Worm (Caenorhabditis elegans): ENCODE measurements around the gene T07C12.10.
A peak's percentile ranks its signal among the peaks of the same experiment; 100 is the strongest.

T07C12.10 gene

DNA sequence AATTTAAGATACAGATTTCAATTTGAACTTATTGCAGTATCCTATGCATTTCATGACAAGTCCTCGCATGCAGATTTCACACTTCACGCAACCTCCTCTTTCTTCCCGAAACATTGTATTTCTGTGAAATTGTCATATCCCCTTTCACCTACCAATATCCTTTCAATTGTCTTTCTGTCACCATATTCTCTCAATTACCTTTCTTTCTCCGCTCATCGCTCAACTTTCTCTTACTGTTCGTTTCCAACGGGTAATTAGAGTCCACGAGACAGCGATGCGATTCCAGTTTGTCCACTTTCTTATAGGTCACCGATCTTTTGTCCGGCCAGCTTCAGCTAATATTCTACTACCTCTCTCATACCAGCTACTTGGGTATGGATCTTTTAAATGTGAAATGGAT is 7.9 kb downstream of the T07C12.10 start, which contains the start of gene mam-5:
TSS of gene mam-5 (plus strand) at position 304 of the 400 bp plus-strand sequence.
- no peak for TF ChIP-seq nhr-43 (tag; optimal IDR thresholded peaks at IDR 0.05; ENCODE audit: poor library complexity, severe bottlenecking)
- no peak for TF ChIP-seq nhr-12 (tag; optimal IDR thresholded peaks at IDR 0.05)
- no peak for TF ChIP-seq elt-1 (tag; optimal IDR thresholded peaks at IDR 0.05)

DNA sequence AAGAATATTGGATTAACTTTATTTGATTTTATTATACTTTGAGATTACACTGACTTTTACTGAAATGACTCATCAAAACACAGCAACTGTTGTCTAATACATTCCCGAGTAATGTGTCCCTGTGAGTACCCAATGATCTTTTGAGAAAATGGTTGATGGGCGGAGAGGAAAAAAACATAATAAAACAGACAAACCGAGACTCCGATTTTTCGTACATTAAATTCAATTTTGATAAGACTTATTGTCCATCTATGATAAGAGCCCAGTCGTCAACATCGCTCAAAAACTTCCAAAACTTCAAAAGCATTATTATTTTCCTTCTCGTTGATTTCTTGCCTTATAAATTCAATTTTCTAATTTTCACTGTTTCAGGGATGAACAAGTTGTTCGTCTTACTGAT is 9.4 kb downstream of the T07C12.10 start, which contains the start of gene ttr-46:
TSS of gene ttr-46 (plus strand) at position 373 of the 400 bp plus-strand sequence.
- no peak for TF ChIP-seq hmg-11 (tag; optimal IDR thresholded peaks at IDR 0.05)
- TF ChIP-seq elt-2 (tag; optimal IDR thresholded peaks at IDR 0.05), result peak; percentile 68
- TF ChIP-seq nhr-43 (tag; optimal IDR thresholded peaks at IDR 0.05; ENCODE audit: poor library complexity, severe bottlenecking), result no peak
- peak; percentile 65 for TF ChIP-seq pqm-1 (tag; optimal IDR thresholded peaks at IDR 0.05)

DNA sequence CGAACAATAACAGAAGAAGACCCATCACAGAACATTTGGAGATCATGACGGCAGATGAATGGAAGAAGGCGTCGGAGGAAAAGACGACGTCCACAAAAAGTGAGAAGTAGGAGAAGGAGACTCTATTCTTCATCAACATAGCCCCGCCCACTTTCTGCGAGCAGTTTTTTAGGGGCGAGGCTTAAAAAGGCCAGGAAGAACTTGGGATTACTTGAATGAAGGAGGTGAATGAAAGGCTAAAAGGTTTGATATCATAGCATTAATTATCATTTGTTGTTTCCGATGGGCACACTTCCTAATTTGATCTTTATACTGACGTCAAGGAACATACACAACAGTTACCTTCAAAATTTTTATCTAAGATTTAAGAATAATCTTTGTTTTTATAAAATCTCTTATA is 11.4 kb downstream of the T07C12.10 start, which contains the start of gene nlp-58:
TSS of gene nlp-58 (minus strand) at position 101 of the 400 bp plus-strand sequence.
- TF ChIP-seq pha-4 (tag; optimal IDR thresholded peaks at IDR 0.05) (no peak), aly-2 (tag; optimal IDR thresholded peaks at IDR 0.05) (no peak), elt-3 (tag; optimal IDR thresholded peaks at IDR 0.05) (no peak), ama-1 (optimal IDR thresholded peaks at IDR 0.05) (no peak), mdl-1 (tag; optimal IDR thresholded peaks at IDR 0.05) (no peak), ceh-82 (tag; optimal IDR thresholded peaks at IDR 0.05) (no peak), egl-5 (tag; optimal IDR thresholded peaks at IDR 0.05) (no peak)

DNA sequence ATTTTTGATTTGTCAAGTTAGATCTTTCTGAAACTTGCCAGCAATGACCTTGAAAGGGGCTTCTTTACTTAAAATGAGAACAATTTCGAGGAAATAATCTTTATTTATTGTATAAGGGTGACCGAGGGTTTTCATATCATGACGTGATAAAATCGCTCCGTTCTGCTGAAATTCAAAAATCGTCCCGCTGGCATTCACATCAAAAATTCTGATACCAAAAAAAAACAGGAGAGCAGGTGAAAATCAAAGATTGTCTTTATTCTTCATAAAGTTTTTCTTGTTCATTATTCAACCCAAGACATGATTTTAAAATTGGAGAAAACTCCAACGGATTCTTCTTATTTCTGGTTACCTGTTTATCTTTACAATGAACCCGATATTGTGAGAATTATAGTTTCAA is 16.2 kb downstream of the T07C12.10 start, which contains the start of gene sre-28:
TSS of gene sre-28 (plus strand) at position 301 of the 400 bp plus-strand sequence.
- TF ChIP-seq ceh-28 (tag; optimal IDR thresholded peaks at IDR 0.05), result no peak
- no peak for TF ChIP-seq skn-1 (tag; optimal IDR thresholded peaks at IDR 0.05)
- TF ChIP-seq ceh-16 (tag; optimal IDR thresholded peaks at IDR 0.05), result no peak
- no peak for TF ChIP-seq elt-3 (tag; optimal IDR thresholded peaks at IDR 0.05)
- no peak for TF ChIP-seq nhr-237 (tag; optimal IDR thresholded peaks at IDR 0.05)
- TF ChIP-seq fkh-10 (GFP tag; optimal IDR thresholded peaks at IDR 0.05), result no peak
- no peak for TF ChIP-seq eor-1 (tag; optimal IDR thresholded peaks at IDR 0.05)
- TF ChIP-seq ZK546.5 (tag; optimal IDR thresholded peaks at IDR 0.05), result no peak
- TF ChIP-seq pha-4 (tag; optimal IDR thresholded peaks at IDR 0.05), result no peak
- TF ChIP-seq zag-1 (tag; optimal IDR thresholded peaks at IDR 0.05), result no peak
- no peak for TF ChIP-seq nhr-77 (tag; optimal IDR thresholded peaks at IDR 0.05)
- TF ChIP-seq nhr-11 (tag; optimal IDR thresholded peaks at IDR 0.05), result no peak
- no peak for TF ChIP-seq lin-39 (tag; optimal IDR thresholded peaks at IDR 0.05)
- no peak for TF ChIP-seq aly-2 (tag; optimal IDR thresholded peaks at IDR 0.05)
- TF ChIP-seq nhr-25 (tag; optimal IDR thresholded peaks at IDR 0.05), result no peak

DNA sequence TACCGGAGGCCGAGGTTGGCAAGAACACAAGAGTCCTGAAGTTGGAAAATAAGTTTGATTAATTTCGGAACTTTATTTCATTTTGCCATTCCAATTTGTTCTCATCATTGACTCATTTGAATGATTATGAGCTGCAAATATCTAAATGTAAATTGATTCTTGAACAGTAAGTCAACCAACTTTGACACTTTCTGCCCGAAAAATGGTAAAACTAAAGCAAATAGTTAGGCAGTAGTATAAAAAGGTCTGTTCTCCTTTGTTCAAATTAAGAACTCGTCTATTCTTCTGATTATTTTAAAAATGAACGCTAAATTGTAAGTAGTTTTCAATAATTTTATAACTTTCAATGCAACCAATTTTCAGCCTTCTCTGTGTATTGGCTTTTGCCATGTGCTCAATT is 17.2 kb downstream of the T07C12.10 start, which contains the start of gene fipr-12:
TSS of gene fipr-12 (plus strand) at position 301 of the 400 bp plus-strand sequence.
- no peak for TF ChIP-seq nhr-12 (tag; optimal IDR thresholded peaks at IDR 0.05)
- TF ChIP-seq nhr-11 (tag; optimal IDR thresholded peaks at IDR 0.05), result no peak
- TF ChIP-seq nfya-1 (tag; optimal IDR thresholded peaks at IDR 0.05; ENCODE audit: insufficient read depth), result no peak
- no peak for TF ChIP-seq nhr-76 (tag; optimal IDR thresholded peaks at IDR 0.05)
- no peak for TF ChIP-seq ceh-16 (tag; optimal IDR thresholded peaks at IDR 0.05)
- no peak for TF ChIP-seq zag-1 (tag; optimal IDR thresholded peaks at IDR 0.05)
- TF ChIP-seq hmg-11 (tag; optimal IDR thresholded peaks at IDR 0.05), result no peak
- no peak for TF ChIP-seq nhr-77 (tag; optimal IDR thresholded peaks at IDR 0.05)
- no peak for TF ChIP-seq egl-5 (tag; optimal IDR thresholded peaks at IDR 0.05)
- TF ChIP-seq unc-62 (GFP tag; optimal IDR thresholded peaks at IDR 0.05), result no peak
- TF ChIP-seq daf-12 (tag; optimal IDR thresholded peaks at IDR 0.05), result no peak
- TF ChIP-seq sea-2 (GFP tag; optimal IDR thresholded peaks at IDR 0.05), result no peak
- TF ChIP-seq ceh-28 (tag; optimal IDR thresholded peaks at IDR 0.05), result no peak
- no peak for TF ChIP-seq R02D3.7 (tag; optimal IDR thresholded peaks at IDR 0.05)
- no peak for TF ChIP-seq fos-1 (tag; optimal IDR thresholded peaks at IDR 0.05)
- no peak for TF ChIP-seq eor-1 (tag; optimal IDR thresholded peaks at IDR 0.05)

DNA sequence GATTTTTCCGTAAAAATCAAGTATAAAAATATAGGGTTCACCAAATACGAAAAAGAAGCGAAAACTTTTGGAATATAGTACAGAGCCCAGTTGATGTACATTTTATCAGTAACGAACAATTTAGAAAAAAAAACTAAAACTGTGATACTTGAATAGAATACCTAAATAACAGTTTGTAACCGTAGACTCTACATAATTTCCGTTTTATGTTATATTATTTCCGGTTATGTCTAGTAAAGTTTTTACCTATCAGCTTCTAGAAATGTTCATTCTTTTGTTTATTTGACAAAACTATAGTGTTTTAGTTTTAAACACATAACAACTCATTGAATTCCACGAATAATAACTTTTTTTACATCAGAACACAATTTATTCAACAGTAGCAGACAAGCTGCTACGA is 22.8 kb downstream of the T07C12.10 start, which contains the start of gene srj-33:
TSS of gene srj-33 (minus strand) at position 101 of the 400 bp plus-strand sequence.
- TF ChIP-seq ZK546.5 (tag; optimal IDR thresholded peaks at IDR 0.05) (no peak), lsy-12 (tag; optimal IDR thresholded peaks at IDR 0.05) (no peak), nhr-23 (tag; optimal IDR thresholded peaks at IDR 0.05) (no peak), nhr-76 (tag; optimal IDR thresholded peaks at IDR 0.05) (no peak), lin-39 (tag; optimal IDR thresholded peaks at IDR 0.05) (no peak), fos-1 (tag; optimal IDR thresholded peaks at IDR 0.05) (no peak), pha-4 (tag; optimal IDR thresholded peaks at IDR 0.05) (no peak), sea-2 (GFP tag; optimal IDR thresholded peaks at IDR 0.05) (no peak), R02D3.7 (tag; optimal IDR thresholded peaks at IDR 0.05) (no peak), eor-1 (tag; optimal IDR thresholded peaks at IDR 0.05) (no peak), zag-1 (tag; optimal IDR thresholded peaks at IDR 0.05) (no peak), ama-1 (optimal IDR thresholded peaks at IDR 0.05) (no peak)
